Fruit fly (Drosophila melanogaster) S2 (cell line): ENCODE results near the gene CG33489.

Source experiments
- CG8478 ChIP-seq: fragments of >200 bp; optimal IDR thresholded peaks from 2 replicates; lab custom pipeline; 2018
- CTCF ChIP-seq, 2 experiments: fragments of >200 bp; optimal IDR thresholded peaks; 2 replicates each; lab custom pipeline; 2018

The CG33489 gene

dm6 chr3L:11550359-11551056, 26.3 kb downstream of the CG33489 start:
- TF ChIP-seq CG8478 (lab: Kevin White, UChicago) (no peak), CTCF (optimal IDR thresholded peaks at IDR 0.05; lab: Kevin White, UChicago) (no peak)

- TF ChIP-seq CTCF (optimal IDR thresholded peaks at IDR 0.05; lab: Kevin White, UChicago) (no peak), CG8478 (lab: Kevin White, UChicago) (no peak)
These were observed 27.4 kb downstream of the CG33489 start for dm6 chr3L:11549432-11549831.

- TF ChIP-seq CTCF (optimal IDR thresholded peaks at IDR 0.05; lab: Kevin White, UChicago): no peak
- TF ChIP-seq CG8478 (lab: Kevin White, UChicago): no peak
These were observed 28.8 kb downstream of the CG33489 start for dm6 chr3L:11548009-11548408.

dm6 chr3L:11547302-11547994, 29.4 kb downstream of the CG33489 start:
- TF ChIP-seq CTCF (optimal IDR thresholded peaks at IDR 0.05; lab: Kevin White, UChicago) (no peak), CG8478 (lab: Kevin White, UChicago) (no peak)

- no peak for TF ChIP-seq CG8478 (lab: Kevin White, UChicago)
- TF ChIP-seq CTCF (optimal IDR thresholded peaks at IDR 0.05; lab: Kevin White, UChicago): no peak
These were observed 33.1 kb downstream of the CG33489 start for dm6 chr3L:11543681-11544299.

dm6 chr3L:11542948-11543347, 33.9 kb downstream of the CG33489 start:
- TF ChIP-seq CG8478 (lab: Kevin White, UChicago) (no peak), CTCF (optimal IDR thresholded peaks at IDR 0.05; lab: Kevin White, UChicago) (no peak)

dm6 chr3L:11542437-11542836, 34.4 kb downstream of the CG33489 start:
- TF ChIP-seq CG8478 (lab: Kevin White, UChicago) (no peak), CTCF (optimal IDR thresholded peaks at IDR 0.05; lab: Kevin White, UChicago) (no peak)

dm6 chr3L:11540330-11540702, 36.5 kb downstream of the CG33489 start:
- TF ChIP-seq CG8478 (lab: Kevin White, UChicago): no peak

dm6 chr3L:11539511-11540329, 37.1 kb downstream of the CG33489 start:
- TF ChIP-seq CTCF (optimal IDR thresholded peaks at IDR 0.05; lab: Kevin White, UChicago) (no peak), CG8478 (lab: Kevin White, UChicago) (no peak)

dm6 chr3L:11536767-11537419, 40.0 kb downstream of the CG33489 start:
- TF ChIP-seq CG8478 (lab: Kevin White, UChicago) (no peak), CTCF (optimal IDR thresholded peaks at IDR 0.05; lab: Kevin White, UChicago) (no peak)

- TF ChIP-seq CG8478 (lab: Kevin White, UChicago) (no peak), CTCF (optimal IDR thresholded peaks at IDR 0.05; lab: Kevin White, UChicago) (no peak)
These were observed 40.7 kb downstream of the CG33489 start for dm6 chr3L:11536132-11536531.

- no peak for TF ChIP-seq CG8478 (lab: Kevin White, UChicago)
These were observed 42.2 kb downstream of the CG33489 start for dm6 chr3L:11534391-11535246.

dm6 chr3L:11533704-11534319, 43.0 kb downstream of the CG33489 start:
- TF ChIP-seq CTCF (optimal IDR thresholded peaks at IDR 0.05; lab: Kevin White, UChicago) (no peak), CG8478 (lab: Kevin White, UChicago) (no peak)
